Worm (Caenorhabditis elegans): ENCODE data around the gene M02D8.7.

- TF ChIP-seq flt-1 (GFP tag; IDR thresholded peaks at IDR 0.05) (no peak), hmg-4 (GFP tag; optimal IDR thresholded peaks at IDR 0.05) (no peak), sea-1 (GFP tag; conservative IDR thresholded peaks at IDR 0.05) (no peak), ama-1 (optimal IDR thresholded peaks at IDR 0.05) (no peak), F13C5.2 (tag; optimal IDR thresholded peaks at IDR 0.05) (no peak), scrt-1 (GFP tag; IDR thresholded peaks at IDR 0.05) (no peak), tbx-37 (GFP tag; conservative IDR thresholded peaks at IDR 0.05) (no peak), ceh-36 (tag; optimal IDR thresholded peaks at IDR 0.05) (no peak), ets-7 (tag; optimal IDR thresholded peaks at IDR 0.05) (no peak)
Measured at ce11 chrX:8784234-8784633, 41.4 kb upstream of the M02D8.7 start, which contains the start of gene ZK721.3.
